Worm (Caenorhabditis elegans) whole organism, dauer: ENCODE measurements around the gene F21H7.5.

Experiments used
- unc-62 ChIP-seq: sonication (generic microtip); optimal IDR thresholded peaks from 2 replicates; lab custom pipeline; 2017; ENCODE audit warnings: missing biosample characterization, missing genetic modification reagents, missing genetic modification characterization

F21H7.5 gene

ce11 chrV:16266514-16266913 lies 29.2 kb downstream of the F21H7.5 start, which contains the start of gene T13F3.4:
TSS of gene T13F3.4 (minus strand) at chrV:16266614.
- TF ChIP-seq unc-62: no peak

- no peak for TF ChIP-seq unc-62
These were observed 32.2 kb downstream of the F21H7.5 start, which contains the start of the genes fbxa-2 and T13F3.8 for ce11 chrV:16269556-16269955. TSS of gene fbxa-2 (minus strand) at chrV:16269656. TSS of gene T13F3.8 (plus strand) at chrV:16269800.

ce11 chrV:16271121-16271520 lies 33.8 kb downstream of the F21H7.5 start, which contains the start of gene T13F3.6:
TSS of gene T13F3.6 (minus strand) at chrV:16271221.
- TF ChIP-seq unc-62: no peak

ce11 chrV:16275347-16275746 lies 38.0 kb downstream of the F21H7.5 start, which contains the start of gene pacl-1:
TSS of gene pacl-1 (minus strand) at chrV:16275447.
- no peak for TF ChIP-seq unc-62

- no peak for TF ChIP-seq unc-62
These were observed 40.6 kb downstream of the F21H7.5 start, which contains the start of gene cyp-37B1 for ce11 chrV:16277918-16278317. TSS of gene cyp-37B1 (plus strand) at chrV:16278116.

- no peak for TF ChIP-seq unc-62
These were observed 44.8 kb downstream of the F21H7.5 start, which contains the start of gene F28G4.2 for ce11 chrV:16282147-16282546. TSS of gene F28G4.2 (minus strand) at chrV:16282321.

- TF ChIP-seq unc-62: no peak
These were observed 48.5 kb downstream of the F21H7.5 start, which contains the start of gene F28G4.4 for ce11 chrV:16285794-16286193. TSS of gene F28G4.4 (minus strand) at chrV:16285894.

- no peak for TF ChIP-seq unc-62
These were observed 50.3 kb downstream of the F21H7.5 start, which contains the start of gene F28G4.3 for ce11 chrV:16287619-16288018. TSS of gene F28G4.3 (minus strand) at chrV:16287719.
